Worm (Caenorhabditis elegans): ENCODE results near the gene fbxa-220.

Gene fbxa-220

DNA sequence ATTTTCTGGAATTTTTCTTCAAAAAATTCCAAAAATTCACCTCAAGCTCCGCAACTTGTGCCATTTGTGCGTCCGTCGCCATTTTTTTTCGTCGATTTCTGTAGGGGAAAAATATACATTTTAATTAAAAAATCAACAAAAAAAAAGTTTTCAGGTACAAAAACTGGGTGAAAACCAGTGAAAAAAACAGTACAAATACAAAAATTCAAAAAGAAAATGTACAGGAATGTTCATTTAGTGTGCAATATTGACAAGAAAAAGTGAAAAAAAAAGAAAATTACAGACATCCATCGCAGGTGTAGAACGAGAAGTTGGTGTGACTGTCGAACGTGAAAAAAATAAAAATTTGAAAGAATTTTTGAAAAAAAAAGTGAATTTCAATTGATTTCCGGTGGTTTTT, 18.8 kb upstream of the fbxa-220 start, which contains the start of gene tin-10:
TSS of gene tin-10 (minus strand) at position 101 of the 400 bp plus-strand sequence.
- no peak for TF ChIP-seq ztf-4 (tag; optimal IDR thresholded peaks at IDR 0.05)
- no peak for TF ChIP-seq hlh-4 (tag; optimal IDR thresholded peaks at IDR 0.05)
- TF ChIP-seq aha-1 (tag; optimal IDR thresholded peaks at IDR 0.05), result no peak
- no peak for TF ChIP-seq ets-5 (GFP tag; IDR thresholded peaks at IDR 0.05)
- no peak for TF ChIP-seq lin-13 (GFP tag; optimal IDR thresholded peaks at IDR 0.05)
- TF ChIP-seq unc-62 (GFP tag; optimal IDR thresholded peaks at IDR 0.05), result no peak
- TF ChIP-seq swsn-7 (tag; optimal IDR thresholded peaks at IDR 0.05), result no peak
- TF ChIP-seq mep-1 (tag; optimal IDR thresholded peaks at IDR 0.05), result no peak
- TF ChIP-seq mdl-1 (tag; optimal IDR thresholded peaks at IDR 0.05), result no peak
- no peak for TF ChIP-seq rnt-1 (tag; optimal IDR thresholded peaks at IDR 0.05)
- no peak for TF ChIP-seq ceh-8 (GFP tag; optimal IDR thresholded peaks at IDR 0.05)
- no peak for TF ChIP-seq pag-3 (tag; optimal IDR thresholded peaks at IDR 0.05; ENCODE audit: borderline replicate concordance, insufficient read depth)

DNA sequence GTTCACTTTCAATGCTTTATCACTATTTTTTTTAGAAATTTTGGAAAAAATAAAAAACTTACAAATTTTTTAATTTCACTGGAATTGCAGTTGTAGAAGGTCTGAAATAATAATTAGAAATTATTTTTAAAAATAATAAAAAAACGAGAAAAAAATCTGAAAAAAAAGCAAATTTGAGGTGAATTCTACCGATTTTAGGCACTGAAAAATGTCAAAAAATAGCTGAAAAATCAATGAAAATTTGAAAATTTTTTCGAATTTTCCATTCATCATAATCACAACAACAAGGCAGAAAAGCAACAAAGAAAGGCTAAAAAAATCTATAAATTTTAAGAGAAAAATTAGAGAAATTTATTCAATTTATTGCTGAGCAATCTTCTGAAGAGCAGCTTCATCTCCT, 16.7 kb upstream of the fbxa-220 start, which contains the start of gene nars-2:
TSS of gene nars-2 (minus strand) at position 101 of the 400 bp plus-strand sequence.
- TF ChIP-seq pqm-1 (tag; optimal IDR thresholded peaks at IDR 0.05) (no peak), mdl-1 (tag; optimal IDR thresholded peaks at IDR 0.05) (no peak), lin-14 (GFP tag; optimal IDR thresholded peaks at IDR 0.05) (no peak), fkh-10 (GFP tag; optimal IDR thresholded peaks at IDR 0.05) (no peak), sptf-1 (tag; optimal IDR thresholded peaks at IDR 0.05) (no peak), fkh-4 (tag; optimal IDR thresholded peaks at IDR 0.05; ENCODE audit: borderline replicate concordance) (no peak), vab-15 (tag; optimal IDR thresholded peaks at IDR 0.05) (no peak), nhr-84 (tag; optimal IDR thresholded peaks at IDR 0.05) (no peak), hlh-17 (GFP tag; optimal IDR thresholded peaks at IDR 0.05; ENCODE audit: borderline replicate concordance) (no peak), unc-62 (GFP tag; optimal IDR thresholded peaks at IDR 0.05) (no peak), nhr-71 (tag; optimal IDR thresholded peaks at IDR 0.05) (no peak)

DNA sequence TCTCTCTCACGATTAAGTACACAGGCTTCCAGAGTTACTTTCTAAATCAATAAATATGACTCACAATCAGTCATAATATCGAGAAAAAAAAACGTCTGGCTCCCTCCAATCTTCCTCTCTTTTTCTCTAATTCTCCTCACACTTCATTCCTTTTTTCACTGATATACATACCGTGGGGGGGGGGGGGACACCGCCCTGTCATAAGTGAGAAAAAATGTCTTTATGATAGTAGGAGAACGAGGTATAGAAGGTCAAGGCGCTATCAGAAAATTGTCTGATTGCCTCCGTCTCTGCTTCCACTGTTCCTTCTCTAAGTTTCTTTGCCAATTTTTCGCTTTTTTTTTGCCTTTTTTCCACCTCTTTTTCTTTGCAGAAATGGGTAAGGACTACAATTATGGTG, 12.5 kb upstream of the fbxa-220 start, which contains the start of gene Y66D12A.24:
TSS of gene Y66D12A.24 (plus strand) at position 370 of the 400 bp plus-strand sequence.
- TF ChIP-seq nhr-85 (tag), result peak; percentile 32
- no peak for TF ChIP-seq rnt-1 (tag; optimal IDR thresholded peaks at IDR 0.05)
- TF ChIP-seq ztf-4 (tag; optimal IDR thresholded peaks at IDR 0.05), result no peak
- peak; percentile 42 for TF ChIP-seq pqm-1 (tag; optimal IDR thresholded peaks at IDR 0.05)
- no peak for TF ChIP-seq C04F5.9 (tag; optimal IDR thresholded peaks at IDR 0.05)
- TF ChIP-seq nhr-20 (tag; optimal IDR thresholded peaks at IDR 0.05), result peak; percentile 5
- no peak for TF ChIP-seq grh-1 (GFP tag; IDR thresholded peaks at IDR 0.05)
- TF ChIP-seq elt-2 (tag; optimal IDR thresholded peaks at IDR 0.05), result peak; percentile 24
- TF ChIP-seq elt-3 (tag; optimal IDR thresholded peaks at IDR 0.05), result peak in 1 of 6 experiments; percentile 4
- peak; percentile 16 for TF ChIP-seq tbx-2 (tag; optimal IDR thresholded peaks at IDR 0.05)
- TF ChIP-seq nhr-90 (tag; optimal IDR thresholded peaks at IDR 0.05; ENCODE audit: poor library complexity), result peak; percentile 5
- TF ChIP-seq hlh-17 (GFP tag; optimal IDR thresholded peaks at IDR 0.05; ENCODE audit: borderline replicate concordance), result no peak
- TF ChIP-seq pag-3 (tag; optimal IDR thresholded peaks at IDR 0.05; ENCODE audit: borderline replicate concordance, insufficient read depth), result no peak
- TF ChIP-seq sox-4 (tag; optimal IDR thresholded peaks at IDR 0.05), result no peak
- peak in 1 of 2 experiments; percentile 44 for TF ChIP-seq lin-35 (GFP tag; optimal IDR thresholded peaks at IDR 0.05)

DNA sequence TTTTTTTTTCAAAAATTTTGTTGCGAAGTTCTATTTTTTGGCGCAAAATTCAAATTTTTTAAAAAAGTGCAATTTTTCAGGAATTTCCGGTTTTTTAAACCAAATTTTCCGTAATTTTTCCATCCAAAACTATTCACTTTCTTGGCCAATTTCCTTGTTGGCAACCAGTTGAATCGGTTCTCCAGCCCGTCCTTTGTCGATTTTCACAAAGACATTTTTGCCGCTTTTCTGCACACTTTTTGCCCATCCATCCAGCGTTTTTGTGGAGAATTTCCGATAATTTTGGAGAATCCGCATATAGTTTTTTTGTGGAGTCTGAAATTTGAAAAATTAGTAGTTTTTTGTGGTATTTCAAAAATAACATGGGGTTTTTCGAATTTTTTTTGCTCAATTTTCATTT, 8.5 kb upstream of the fbxa-220 start:
- TF ChIP-seq nhr-85 (tag), result peak; percentile 24
- TF ChIP-seq dpl-1 (GFP tag; optimal IDR thresholded peaks at IDR 0.05), result no peak

DNA sequence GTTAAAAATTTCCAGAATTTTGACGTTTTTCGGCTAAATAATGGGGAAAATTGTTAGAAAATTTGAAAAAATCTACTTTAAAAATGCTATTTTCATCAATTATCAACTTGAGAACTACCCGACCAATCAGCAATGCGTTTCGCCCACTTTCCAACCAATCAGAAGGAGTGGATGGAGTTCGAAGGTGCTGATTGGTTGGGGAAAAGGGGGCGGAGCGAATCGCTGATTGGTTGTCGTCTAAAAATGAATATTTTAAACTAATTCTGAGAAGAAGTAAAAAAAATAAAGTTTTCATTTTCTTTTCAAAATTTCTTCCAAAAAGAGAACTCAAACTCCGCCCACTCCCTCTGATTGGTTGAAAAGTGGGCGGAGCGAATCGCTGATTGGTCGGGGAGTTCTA, 6.2 kb upstream of the fbxa-220 start:
- no peak for TF ChIP-seq irx-1 (tag; optimal IDR thresholded peaks at IDR 0.05)
- TF ChIP-seq hpl-2 (GFP tag; optimal IDR thresholded peaks at IDR 0.05), result no peak
- TF ChIP-seq fkh-4 (tag; optimal IDR thresholded peaks at IDR 0.05; ENCODE audit: borderline replicate concordance), result no peak
- no peak for TF ChIP-seq mdl-1 (tag; optimal IDR thresholded peaks at IDR 0.05)
- no peak for TF ChIP-seq pax-3 (tag; optimal IDR thresholded peaks at IDR 0.05)
- TF ChIP-seq hlh-4 (tag; optimal IDR thresholded peaks at IDR 0.05), result no peak
- no peak for TF ChIP-seq sptf-1 (tag; optimal IDR thresholded peaks at IDR 0.05)
- no peak for TF ChIP-seq tlp-1 (tag; optimal IDR thresholded peaks at IDR 0.05)
- no peak for TF ChIP-seq aha-1 (tag; optimal IDR thresholded peaks at IDR 0.05)
- TF ChIP-seq pag-3 (tag; optimal IDR thresholded peaks at IDR 0.05; ENCODE audit: borderline replicate concordance, insufficient read depth), result no peak
- TF ChIP-seq snu-23 (GFP tag; optimal IDR thresholded peaks at IDR 0.05), result no peak
- TF ChIP-seq nhr-47 (tag; optimal IDR thresholded peaks at IDR 0.05), result no peak

All from whole organism, L1 larva.